Worm (Caenorhabditis elegans): Measurements from ENCODE around the gene oac-49.

DNA sequence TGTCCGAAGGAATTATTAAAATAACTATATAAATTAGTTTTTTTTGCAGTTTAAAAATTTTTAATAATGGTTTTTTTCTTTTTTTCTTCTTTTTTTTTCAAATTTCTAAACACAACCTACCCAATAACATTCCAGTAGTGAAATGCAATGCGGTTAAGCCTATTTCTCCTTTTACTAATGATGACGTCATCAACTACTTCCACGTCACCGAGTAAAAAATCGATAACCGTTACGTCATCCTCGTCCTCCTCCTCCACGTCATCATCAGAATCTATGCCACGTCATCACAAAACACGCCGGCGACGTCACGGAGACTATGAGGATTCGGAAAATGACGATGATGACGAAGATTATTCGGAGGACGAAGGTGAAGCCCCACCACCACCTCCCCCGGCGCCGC is 43.1 kb upstream of the oac-49 start, which contains the start of gene hot-2:
- TF ChIP-seq Y105C5A.15 (GFP tag; IDR thresholded peaks at IDR 0.05) (no peak), T26A8.4 (GFP tag; IDR thresholded peaks at IDR 0.05) (no peak), attf-4 (tag; optimal IDR thresholded peaks at IDR 0.05) (no peak), nhr-111 (GFP tag; optimal IDR thresholded peaks at IDR 0.05) (no peak), hlh-11 (tag; optimal IDR thresholded peaks at IDR 0.05) (no peak)
